Fruit fly (Drosophila melanogaster): ENCODE data around the gene heca.

dm6 chr3R:30357062-30357461 lies 79.3 kb downstream of the heca start:
- TF ChIP-seq lov (optimal IDR thresholded peaks at IDR 0.05): no peak
- TF ChIP-seq lov (GFP tag; IDR thresholded peaks at IDR 0.05): no peak
- no peak for TF ChIP-seq ttk (GFP tag; IDR thresholded peaks at IDR 0.05)
